Worm (Caenorhabditis elegans) whole organism, late embryonic: ENCODE data around the gene clip-1.

Source experiments
- K09A11.1 ChIP-seq: sonication (generic microtip); optimal IDR thresholded peaks from 2 replicates; lab custom pipeline; 2017; ENCODE audit warnings: antibody characterized with exemption, mild to moderate bottlenecking, missing genetic modification characterization, missing compliant biosample characterization; ENCODE audit not compliant: insufficient read depth
- T23F11.4 ChIP-seq: fragments of 200-800 bp; sonication (Bioruptor generic); optimal IDR thresholded peaks from 2 replicates; lab custom pipeline; 2018; ENCODE audit warnings: mild to moderate bottlenecking, missing genetic modification characterization, missing compliant biosample characterization
- ama-1 ChIP-seq: fragments of 150-350 bp; optimal IDR thresholded peaks from 2 replicates; lab custom pipeline; 2014
- ceh-18 ChIP-seq: sonication (generic microtip); optimal IDR thresholded peaks from 2 replicates; lab custom pipeline; 2016; ENCODE audit warnings: missing genetic modification characterization, missing compliant biosample characterization
- ceh-31 ChIP-seq: sonication (generic microtip); optimal IDR thresholded peaks from 2 replicates; lab custom pipeline; 2016; ENCODE audit warnings: missing genetic modification characterization, missing compliant biosample characterization
- lin-11 ChIP-seq: fragments of 200-800 bp; sonication (Bioruptor generic); optimal IDR thresholded peaks from 2 replicates; lab custom pipeline; 2018; ENCODE audit warnings: mild to moderate bottlenecking, missing genetic modification characterization, missing compliant biosample characterization
- nhr-11 ChIP-seq: fragments of 150-350 bp; optimal IDR thresholded peaks from 2 replicates; lab custom pipeline; 2014; ENCODE audit warnings: missing biosample characterization, missing genetic modification characterization
- npax-4 ChIP-seq: sonication (generic microtip); optimal IDR thresholded peaks from 2 replicates; lab custom pipeline; 2016; ENCODE audit warnings: missing genetic modification characterization, missing compliant biosample characterization
- pqm-1 ChIP-seq: sonication (generic microtip); optimal IDR thresholded peaks from 2 replicates; lab custom pipeline; 2016; ENCODE audit warnings: missing genetic modification characterization, missing compliant biosample characterization
- unc-42 ChIP-seq: sonication (generic microtip); optimal IDR thresholded peaks from 2 replicates; lab custom pipeline; 2016; ENCODE audit warnings: missing genotype, missing genetic modification characterization, missing compliant biosample characterization

ce11 chrIII:9300670-9301069 lies 31.8 kb upstream of the clip-1 start:
- TF ChIP-seq T23F11.4 (GFP tag; lab: Kevin White, UChicago) (no peak), K09A11.1 (tag; lab: Kevin White, UChicago) (no peak), npax-4 (tag; lab: Kevin White, UChicago) (no peak), pqm-1 (no peak), ama-1 (no peak), lin-11 (tag; lab: Kevin White, UChicago) (no peak), ceh-31 (tag; lab: Kevin White, UChicago) (no peak), nhr-11 (tag; lab: Kevin White, UChicago) (no peak), unc-42 (tag; lab: Kevin White, UChicago) (no peak), ceh-18 (tag; lab: Kevin White, UChicago) (no peak)
